Worm (Caenorhabditis elegans): ENCODE measurements around the gene mps-1.

mps-1 gene

ce11 chrII:6294261-6294660 is at the start of gene mps-1:
TSS of gene mps-1 (minus strand) at chrII:6294361.
- TF ChIP-seq fkh-10 (GFP tag; optimal IDR thresholded peaks at IDR 0.05) (no peak), nhr-11 (tag; optimal IDR thresholded peaks at IDR 0.05) (no peak), unc-42 (tag; optimal IDR thresholded peaks at IDR 0.05) (no peak), sox-4 (tag; optimal IDR thresholded peaks at IDR 0.05) (no peak), lim-6 (tag; optimal IDR thresholded peaks at IDR 0.05) (no peak), ceh-45 (GFP tag; IDR thresholded peaks at IDR 0.05) (no peak), C08G9.2 (tag; optimal IDR thresholded peaks at IDR 0.05) (no peak), ceh-34 (tag; optimal IDR thresholded peaks at IDR 0.05) (no peak), pqm-1 (tag; optimal IDR thresholded peaks at IDR 0.05) (no peak), hlh-6 (tag; optimal IDR thresholded peaks at IDR 0.05) (no peak)

DNA sequence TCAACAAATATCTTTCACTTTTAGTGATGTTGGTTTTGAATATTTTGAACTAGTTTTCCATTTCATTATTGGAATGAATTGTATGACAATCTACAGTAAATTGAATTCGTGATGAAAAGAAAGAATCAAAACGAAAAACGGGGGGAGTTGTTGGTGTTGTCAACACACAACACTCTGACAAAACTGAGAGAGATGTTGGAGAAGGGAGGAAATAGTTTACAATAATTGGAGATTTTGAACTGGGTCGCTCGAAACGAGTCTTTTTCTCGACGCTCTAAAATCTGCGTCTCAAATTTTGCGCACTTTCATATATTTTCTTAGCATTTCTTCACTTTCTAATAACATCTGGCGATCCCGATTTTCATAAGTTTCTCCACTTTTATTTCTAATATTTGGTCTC is 49.7 kb upstream of the mps-1 start, which contains the start of gene txt-18:
TSS of gene txt-18 (plus strand) at position 180 of the 400 bp plus-strand sequence.
- TF ChIP-seq sdc-2 (tag; optimal IDR thresholded peaks at IDR 0.05) = no peak
- no peak for TF ChIP-seq ceh-34 (tag; optimal IDR thresholded peaks at IDR 0.05)
- no peak for TF ChIP-seq fkh-6 (tag; optimal IDR thresholded peaks at IDR 0.05)
- no peak for TF ChIP-seq ceh-22 (tag; optimal IDR thresholded peaks at IDR 0.05)
- TF ChIP-seq dve-1 (tag; optimal IDR thresholded peaks at IDR 0.05) = no peak
- TF ChIP-seq ceh-30 (tag; optimal IDR thresholded peaks at IDR 0.05) = no peak
- TF ChIP-seq pha-4 (tag; optimal IDR thresholded peaks at IDR 0.05) = no peak
- no peak for TF ChIP-seq ceh-14 (tag; optimal IDR thresholded peaks at IDR 0.05)
- TF ChIP-seq Y22D7AL.16 (tag; optimal IDR thresholded peaks at IDR 0.05) = no peak
- no peak for TF ChIP-seq che-1 (tag; optimal IDR thresholded peaks at IDR 0.05)
- TF ChIP-seq tbx-7 (tag; optimal IDR thresholded peaks at IDR 0.05) = no peak
- no peak for TF ChIP-seq C08G9.2 (tag; optimal IDR thresholded peaks at IDR 0.05)
- TF ChIP-seq hlh-15 (tag; optimal IDR thresholded peaks at IDR 0.05) = no peak
- no peak for TF ChIP-seq sox-4 (tag; optimal IDR thresholded peaks at IDR 0.05)
- no peak for TF ChIP-seq ceh-45 (GFP tag; IDR thresholded peaks at IDR 0.05)
- TF ChIP-seq hlh-13 (GFP tag; optimal IDR thresholded peaks at IDR 0.05) = no peak
- no peak for TF ChIP-seq pax-1 (tag; optimal IDR thresholded peaks at IDR 0.05)
- TF ChIP-seq mec-3 (tag; optimal IDR thresholded peaks at IDR 0.05; ENCODE audit: borderline replicate concordance) = no peak
- TF ChIP-seq zip-5 (tag; optimal IDR thresholded peaks at IDR 0.05) = no peak

- TF ChIP-seq syd-9 (tag; optimal IDR thresholded peaks at IDR 0.05) (no peak), T23F11.4 (GFP tag; optimal IDR thresholded peaks at IDR 0.05) (no peak), fkh-6 (tag; optimal IDR thresholded peaks at IDR 0.05) (no peak), hlh-8 (tag; optimal IDR thresholded peaks at IDR 0.05) (no peak), K09A11.1 (tag; optimal IDR thresholded peaks at IDR 0.05; ENCODE audit: insufficient read depth) (no peak), unc-55 (GFP tag; optimal IDR thresholded peaks at IDR 0.05) (no peak), pag-3 (tag; optimal IDR thresholded peaks at IDR 0.05; ENCODE audit: borderline replicate concordance) (no peak), ceh-14 (tag; optimal IDR thresholded peaks at IDR 0.05) (no peak), gmeb-2 (tag; optimal IDR thresholded peaks at IDR 0.05) (no peak)
Observed at ce11 chrII:6342455-6342854, 48.3 kb upstream of the mps-1 start.

ce11 chrII:6341076-6341475 is 46.9 kb upstream of the mps-1 start:
- TF ChIP-seq lim-6 (tag; optimal IDR thresholded peaks at IDR 0.05) (no peak), ceh-22 (tag; optimal IDR thresholded peaks at IDR 0.05) (no peak), pros-1 (tag; optimal IDR thresholded peaks at IDR 0.05) (no peak)

- no peak for TF ChIP-seq tbx-7 (tag; optimal IDR thresholded peaks at IDR 0.05)
- TF ChIP-seq C38D4.7 (GFP tag; optimal IDR thresholded peaks at IDR 0.05) = no peak
- TF ChIP-seq eyg-1 (tag; optimal IDR thresholded peaks at IDR 0.05) = no peak
- no peak for TF ChIP-seq ets-4 (tag; optimal IDR thresholded peaks at IDR 0.05)
- no peak for TF ChIP-seq unc-42 (tag; optimal IDR thresholded peaks at IDR 0.05)
- no peak for TF ChIP-seq pat-9 (tag; optimal IDR thresholded peaks at IDR 0.05)
- TF ChIP-seq ceh-30 (tag; optimal IDR thresholded peaks at IDR 0.05) = no peak
Observed at ce11 chrII:6339948-6340347, 45.8 kb upstream of the mps-1 start, which contains the start of gene C32D5.7. TSS of gene C32D5.7 (minus strand) at chrII:6340048.
